Worm (Caenorhabditis elegans): ENCODE measurements around the gene fbxa-160.

DNA sequence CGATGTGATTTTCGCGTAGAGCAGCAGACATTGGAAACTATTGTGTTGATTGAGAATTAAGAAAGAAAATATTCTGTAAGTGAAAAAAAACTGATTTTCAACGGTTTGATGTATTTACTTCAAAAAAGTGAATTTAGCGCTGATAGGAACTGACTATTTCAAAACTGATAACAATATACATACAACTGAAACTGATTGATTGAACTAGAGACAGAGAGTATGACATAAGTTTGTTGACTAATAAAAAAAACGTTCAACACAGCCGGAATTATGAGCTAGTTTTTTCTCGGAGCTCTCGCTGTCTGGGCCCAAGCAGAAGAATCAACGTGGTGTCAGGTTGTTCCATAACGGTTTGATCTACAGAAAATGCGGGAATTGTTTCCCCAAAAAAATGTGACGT is 10.5 kb downstream of the fbxa-160 start, which contains the start of gene fbxa-164:
- TF ChIP-seq T22C8.4 (GFP tag; IDR thresholded peaks at IDR 0.05) (no peak), flt-1 (GFP tag; IDR thresholded peaks at IDR 0.05) (no peak), ztf-29 (GFP tag; IDR thresholded peaks at IDR 0.05) (no peak), tab-1 (GFP tag; IDR thresholded peaks at IDR 0.05) (no peak), ref-1 (GFP tag; conservative IDR thresholded peaks at IDR 0.05) (no peak), med-1 (GFP tag; optimal IDR thresholded peaks at IDR 0.05; ENCODE audit: insufficient read depth) (no peak), cog-1 (tag; optimal IDR thresholded peaks at IDR 0.05) (no peak), ztf-23 (GFP tag; IDR thresholded peaks at IDR 0.05) (no peak)
